Fruit fly (Drosophila melanogaster) whole organism, embryonic: ENCODE measurements around the gene nop5.

Source experiments
- Aef1 ChIP-seq: fragments of 200-800 bp; sonication (Bioruptor generic); IDR thresholded peaks from 3 replicates; pipeline ENCODE4 v1.3.6; 2022; ENCODE audit warnings: missing biosample characterization, missing genetic modification characterization
- Bgb ChIP-seq: fragments of 200-800 bp; sonication (Bioruptor generic); IDR thresholded peaks from 2 replicates; pipeline ENCODE4 v1.3.6; 2022; ENCODE audit warnings: missing biosample characterization, missing genetic modification characterization; ENCODE audit not compliant: partially characterized antibody
- CG1024 ChIP-seq: fragments of 200-800 bp; sonication (Bioruptor generic); IDR thresholded peaks from 2 replicates; pipeline ENCODE4 v1.3.6; 2022; ENCODE audit warnings: missing biosample characterization, missing genetic modification characterization
- CG10462 ChIP-seq: fragments of 200-800 bp; sonication (Bioruptor generic); optimal IDR thresholded peaks from 2 replicates; lab custom pipeline; 2016; ENCODE audit warnings: missing biosample characterization, missing genetic modification characterization
- CG10543 ChIP-seq: fragments of 200-800 bp; sonication (Bioruptor generic); optimal IDR thresholded peaks from 3 replicates; lab custom pipeline; 2017; ENCODE audit warnings: missing biosample characterization, mild to moderate bottlenecking, missing genetic modification characterization, moderate library complexity
- CG1602 ChIP-seq: fragments of 200-800 bp; sonication (Bioruptor generic); optimal IDR thresholded peaks from 3 replicates; lab custom pipeline; 2016; ENCODE audit warnings: missing biosample characterization, missing genetic modification characterization
- CG1647 ChIP-seq: fragments of 200-800 bp; sonication (Bioruptor generic); optimal IDR thresholded peaks from 3 replicates; lab custom pipeline; 2016; ENCODE audit warnings: missing biosample characterization, missing genetic modification characterization
- CG17186 ChIP-seq: fragments of 200-800 bp; sonication (Bioruptor generic); optimal IDR thresholded peaks from 3 replicates; lab custom pipeline; 2017; ENCODE audit warnings: missing biosample characterization, missing genetic modification reagents, missing genetic modification characterization
- CG2116 ChIP-seq: fragments of 200-800 bp; sonication (Bioruptor generic); optimal IDR thresholded peaks from 3 replicates; lab custom pipeline; 2018; ENCODE audit warnings: missing biosample characterization, mild to moderate bottlenecking, missing genetic modification characterization
- CG2712 ChIP-seq: fragments of 200-800 bp; optimal IDR thresholded peaks from 3 replicates; lab custom pipeline; 2019; ENCODE audit warnings: missing biosample characterization, mild to moderate bottlenecking, missing genetic modification characterization, moderate library complexity
- CG2889 ChIP-seq: fragments of 200-800 bp; sonication (Bioruptor generic); IDR thresholded peaks from 3 replicates; pipeline ENCODE4 v1.3.6; 2022; ENCODE audit warnings: missing biosample characterization, missing genetic modification characterization
- CG30431 ChIP-seq: fragments of 200-800 bp; sonication (Bioruptor generic); optimal IDR thresholded peaks from 2 replicates; lab custom pipeline; 2017; ENCODE audit warnings: missing biosample characterization, missing genetic modification characterization
- CG31365 ChIP-seq: fragments of 200-800 bp; sonication (Bioruptor generic); optimal IDR thresholded peaks from 2 replicates; lab custom pipeline; 2018; ENCODE audit warnings: missing biosample characterization, mild to moderate bottlenecking, missing genetic modification characterization
- CG3163 ChIP-seq: fragments of 200-800 bp; sonication (Bioruptor generic); optimal IDR thresholded peaks from 3 replicates; lab custom pipeline; 2016; ENCODE audit warnings: missing biosample characterization, missing genetic modification characterization
- CG32767 ChIP-seq: fragments of 200-800 bp; sonication (Bioruptor generic); IDR thresholded peaks from 2 replicates; pipeline ENCODE4 v1.3.6; 2022; ENCODE audit warnings: missing biosample characterization, missing genetic modification characterization
- CG4328 ChIP-seq: fragments of 200-800 bp; sonication (Bioruptor generic); optimal IDR thresholded peaks from 3 replicates; lab custom pipeline; 2017; ENCODE audit warnings: missing biosample characterization, missing genetic modification reagents, missing genetic modification characterization
- CG43689 ChIP-seq: fragments of 200-800 bp; sonication (Bioruptor generic); IDR thresholded peaks from 2 replicates; pipeline ENCODE4 v1.3.6; 2022; ENCODE audit warnings: missing biosample characterization, missing genetic modification characterization
- CG4730 ChIP-seq: fragments of 200-800 bp; sonication (Bioruptor generic); IDR thresholded peaks from 2 replicates; pipeline ENCODE4 v1.3.6; 2022; ENCODE audit warnings: missing biosample characterization, missing genetic modification characterization
- CHES-1-like ChIP-seq: fragments of 200-800 bp; sonication (Bioruptor generic); optimal IDR thresholded peaks from 2 replicates; lab custom pipeline; 2016; ENCODE audit warnings: missing biosample characterization, missing genetic modification characterization
- Chrac-16 ChIP-seq: fragments of 200-800 bp; sonication (Bioruptor generic); optimal IDR thresholded peaks from 3 replicates; lab custom pipeline; 2016; ENCODE audit warnings: missing biosample characterization, missing genetic modification characterization
- Dp ChIP-seq: fragments of 200-800 bp; sonication (Bioruptor generic); optimal IDR thresholded peaks from 2 replicates; lab custom pipeline; 2018; ENCODE audit warnings: missing biosample characterization, mild to moderate bottlenecking, missing genetic modification characterization, moderate library complexity
- Drgx ChIP-seq: fragments of 200-800 bp; sonication (Bioruptor generic); IDR thresholded peaks from 2 replicates; pipeline ENCODE4 v1.3.6; 2022; ENCODE audit warnings: missing biosample characterization, missing genetic modification characterization
- Ets65A ChIP-seq: fragments of 200-800 bp; sonication (Bioruptor generic); peaks from one replicate; lab custom pipeline; 2016; ENCODE audit warnings: missing biosample characterization, missing genetic modification characterization
- HmgZ ChIP-seq: fragments of 200-800 bp; sonication (Bioruptor generic); optimal IDR thresholded peaks from 2 replicates; lab custom pipeline; 2018; ENCODE audit warnings: missing biosample characterization, mild to moderate bottlenecking, missing genetic modification characterization
- Hmx ChIP-seq: fragments of 200-800 bp; sonication (Bioruptor generic); optimal IDR thresholded peaks from 2 replicates; lab custom pipeline; 2016; ENCODE audit warnings: missing biosample characterization, missing genetic modification characterization
- Hr78 ChIP-seq, 2 experiments: fragments of 200-800 bp in 1 of 2; fragments of >200 bp in 1 of 2; sonication (Bioruptor generic) in 1 of 2; optimal IDR thresholded peaks; 2 replicates each; lab custom pipeline; 2017 to 2019; ENCODE audit warnings: missing biosample characterization in 2 of 2, missing genetic modification characterization in 2 of 2, mild to moderate bottlenecking in 1 of 2, moderate library complexity in 1 of 2
- Lim3 ChIP-seq: fragments of 200-800 bp; sonication (Bioruptor generic); IDR thresholded peaks from 2 replicates; pipeline ENCODE4 v1.3.6; 2022; ENCODE audit warnings: missing biosample characterization, missing genetic modification characterization
- Meics ChIP-seq: fragments of 200-800 bp; sonication (Bioruptor generic); optimal IDR thresholded peaks from 2 replicates; lab custom pipeline; 2017; ENCODE audit warnings: missing biosample characterization, mild to moderate bottlenecking, missing genetic modification characterization
- Myb ChIP-seq: fragments of 200-800 bp; sonication (Bioruptor generic); optimal IDR thresholded peaks from 2 replicates; lab custom pipeline; 2016; ENCODE audit warnings: missing biosample characterization, missing genetic modification characterization
- Opbp ChIP-seq: fragments of 200-800 bp; sonication (Bioruptor generic); IDR thresholded peaks from 3 replicates; pipeline ENCODE4 v1.3.6; 2022; ENCODE audit warnings: missing biosample characterization, missing genetic modification characterization; ENCODE audit not compliant: partially characterized antibody
- Poxn ChIP-seq: fragments of 200-800 bp; sonication (Bioruptor generic); IDR thresholded peaks from 2 replicates; pipeline ENCODE4 v1.3.6; 2022; ENCODE audit warnings: missing biosample characterization, missing genetic modification characterization
- Sox102F ChIP-seq: fragments of 200-800 bp; sonication (Bioruptor generic); optimal IDR thresholded peaks from 2 replicates; lab custom pipeline; 2018; ENCODE audit warnings: missing biosample characterization, mild to moderate bottlenecking, missing genetic modification characterization, moderate library complexity
- Taf1 ChIP-seq: fragments of 200-800 bp; sonication (Bioruptor generic); IDR thresholded peaks from 2 replicates; pipeline ENCODE4 v1.3.6; 2022; ENCODE audit warnings: missing biosample characterization, missing genetic modification characterization
- Xrp1 ChIP-seq: fragments of 200-800 bp; sonication (Bioruptor generic); IDR thresholded peaks from 2 replicates; pipeline ENCODE4 v1.3.6; 2022; ENCODE audit warnings: missing biosample characterization, missing genetic modification characterization
- YL-1 ChIP-seq: fragments of 200-800 bp; sonication (Bioruptor generic); optimal IDR thresholded peaks from 3 replicates; lab custom pipeline; 2017; ENCODE audit warnings: missing biosample characterization, mild to moderate bottlenecking, missing genetic modification characterization
- chinmo ChIP-seq: fragments of 200-800 bp; sonication (Bioruptor generic); IDR thresholded peaks from 4 replicates; pipeline ENCODE4 v1.3.6; 2022; ENCODE audit warnings: missing biosample characterization, missing genetic modification characterization; ENCODE audit not compliant: partially characterized antibody
- cwo ChIP-seq: fragments of 200-800 bp; sonication (Bioruptor generic); optimal IDR thresholded peaks from 3 replicates; lab custom pipeline; 2017; ENCODE audit warnings: missing biosample characterization, missing genetic modification characterization, mild to moderate bottlenecking, moderate library complexity, missing genetic modification reagents
- dan ChIP-seq: fragments of 200-800 bp; sonication (Bioruptor generic); IDR thresholded peaks from 2 replicates; pipeline ENCODE4 v1.3.6; 2022; ENCODE audit warnings: missing biosample characterization, missing genetic modification characterization
- gcm2 ChIP-seq: fragments of 200-800 bp; sonication (Bioruptor generic); optimal IDR thresholded peaks from 2 replicates; lab custom pipeline; 2016; ENCODE audit warnings: missing biosample characterization, missing genetic modification characterization
- gem ChIP-seq: fragments of 200-800 bp; sonication (Bioruptor generic); optimal IDR thresholded peaks from 2 replicates; lab custom pipeline; 2019; ENCODE audit warnings: missing biosample characterization, mild to moderate bottlenecking, missing genetic modification characterization, moderate library complexity
- gro ChIP-seq: fragments of 200-800 bp; sonication (Bioruptor generic); optimal IDR thresholded peaks from 2 replicates; lab custom pipeline; 2016; ENCODE audit warnings: missing biosample characterization, missing genetic modification characterization
- h ChIP-seq: fragments of >200 bp; optimal IDR thresholded peaks from 2 replicates; lab custom pipeline; 2017
- ham ChIP-seq: fragments of 200-800 bp; sonication (Bioruptor generic); IDR thresholded peaks from 2 replicates; pipeline ENCODE4 v1.3.6; 2022; ENCODE audit warnings: missing biosample characterization, missing genetic modification characterization
- knrl ChIP-seq: fragments of 200-800 bp; sonication (Bioruptor generic); IDR thresholded peaks from 3 replicates; pipeline ENCODE4 v1.3.6; 2022; ENCODE audit warnings: missing biosample characterization, missing genetic modification characterization; ENCODE audit not compliant: partially characterized antibody
- lola ChIP-seq, 3 experiments: fragments of >200 bp in 2 of 3; fragments of 200-800 bp in 1 of 3; sonication (Bioruptor generic) in 1 of 3; optimal IDR thresholded peaks; 2 replicates each; lab custom pipeline; 2017 to 2019; ENCODE audit warnings: missing biosample characterization in 3 of 3, missing genetic modification characterization in 3 of 3, mild to moderate bottlenecking in 1 of 3, moderate library complexity in 1 of 3
- nerfin-1 ChIP-seq: fragments of 200-800 bp; sonication (Bioruptor generic); optimal IDR thresholded peaks from 3 replicates; lab custom pipeline; 2019; ENCODE audit warnings: missing biosample characterization, mild to moderate bottlenecking, missing genetic modification characterization, moderate library complexity
- nerfin-2 ChIP-seq: fragments of 200-800 bp; sonication (Bioruptor generic); IDR thresholded peaks from 2 replicates; pipeline ENCODE4 v1.3.6; 2022; ENCODE audit warnings: missing biosample characterization, missing genetic modification characterization; ENCODE audit not compliant: partially characterized antibody
- pita ChIP-seq: fragments of 200-800 bp; sonication (Bioruptor generic); optimal IDR thresholded peaks from 2 replicates; lab custom pipeline; 2017; ENCODE audit warnings: missing biosample characterization, mild to moderate bottlenecking, missing genetic modification characterization
- ro ChIP-seq: fragments of 200-800 bp; sonication (Bioruptor generic); IDR thresholded peaks from 2 replicates; pipeline ENCODE4 v1.3.6; 2022; ENCODE audit warnings: missing biosample characterization, missing genetic modification characterization
- vvl ChIP-seq: fragments of 200-800 bp; sonication (Bioruptor generic); IDR thresholded peaks from 2 replicates; pipeline ENCODE4 v1.3.6; 2022; ENCODE audit warnings: missing biosample characterization, missing genetic modification characterization
- zen2 ChIP-seq: fragments of 200-800 bp; sonication (Bioruptor generic); IDR thresholded peaks from 3 replicates; pipeline ENCODE4 v1.3.6; 2022; ENCODE audit warnings: missing biosample characterization, missing genetic modification characterization; ENCODE audit not compliant: partially characterized antibody

Gene nop5

dm6 chr2L:6964022-6964434 is 45.5 kb upstream of the nop5 start, which contains the start of the genes sip2 and Coprox (continued):
- TF ChIP-seq Meics (GFP tag; lab: Kevin White, UChicago), result peak; percentile 79
- 0 out of 4 replicates have a peak, but pooled peaks have one; percentile 22 for TF ChIP-seq chinmo (GFP tag; lab: Robert Waterston, UW)
- TF ChIP-seq Lim3, result no peak
- no peak for TF ChIP-seq h
- TF ChIP-seq Myb (GFP tag; lab: Kevin White, UChicago), result peak; percentile 70
- TF ChIP-seq CG1024 (GFP tag; lab: Robert Waterston, UW), result no peak
- peak; percentile 52 for TF ChIP-seq CG1602 (GFP tag; lab: Kevin White, UChicago)
- peak; percentile 68 for TF ChIP-seq CG10543 (GFP tag; lab: Kevin White, UChicago)
- peak; percentile 88 for TF ChIP-seq CG2712 (tag; lab: Kevin White, UChicago)
- no peak for TF ChIP-seq Sox102F (GFP tag; lab: Kevin White, UChicago)
- TF ChIP-seq Opbp (GFP tag; lab: Robert Waterston, UW), result no peak
- peak; percentile 69 for TF ChIP-seq nerfin-1
- TF ChIP-seq Poxn, result no peak
- TF ChIP-seq CG10462 (GFP tag; lab: Kevin White, UChicago), result peak; percentile 6
- peak; percentile 50 for TF ChIP-seq Chrac-16 (GFP tag; lab: Kevin White, UChicago)
- peak; percentile 34; the same call in 1 of the 2 replicates for TF ChIP-seq CG4730 (GFP tag; lab: Robert Waterston, UW)
- no peak for TF ChIP-seq CHES-1-like (GFP tag; lab: Kevin White, UChicago)
- no peak for TF ChIP-seq dan (GFP tag; lab: Robert Waterston, UW)
- TF ChIP-seq HmgZ, result peak; percentile 60
- TF ChIP-seq Aef1 (GFP tag; lab: Robert Waterston, UW), result peak; percentile 33; the same call in 1 of the 3 replicates
- TF ChIP-seq CG4328, result peak; percentile 47
- TF ChIP-seq knrl (GFP tag; lab: Robert Waterston, UW), result no peak
- TF ChIP-seq ham, result no peak
- peak; percentile 38; the same call in 1 of the 2 replicates for TF ChIP-seq Drgx (GFP tag; lab: Robert Waterston, UW)
- TF ChIP-seq vvl, result no peak; the same call in 1 of the 2 replicates
- TF ChIP-seq Ets65A, result peak; percentile 67
- TF ChIP-seq YL-1 (GFP tag; lab: Kevin White, UChicago), result peak; percentile 76
- no peak for TF ChIP-seq nerfin-2 (GFP tag; lab: Robert Waterston, UW)
- TF ChIP-seq CG2116 (GFP tag; lab: Kevin White, UChicago), result peak; percentile 62
- TF ChIP-seq CG43689 (GFP tag; lab: Robert Waterston, UW), result no peak
- TF ChIP-seq gem (tag; lab: Kevin White, UChicago), result peak; percentile 87
- TF ChIP-seq Dp, result peak; percentile 87
- peak; percentile 17 for TF ChIP-seq cwo
- TF ChIP-seq CG1647, result no peak
- TF ChIP-seq lola (GFP tag; optimal IDR thresholded peaks at IDR 0.05; lab: Kevin White, UChicago), result peak in 1 of 3 experiments; percentile 77
- no peak for TF ChIP-seq ro (GFP tag; lab: Robert Waterston, UW)
- TF ChIP-seq CG31365 (tag; lab: Kevin White, UChicago), result no peak
- no peak for TF ChIP-seq Taf1 (GFP tag; lab: Robert Waterston, UW)
- peak in 1 of 2 experiments; percentile 70 for TF ChIP-seq Hr78 (GFP tag; optimal IDR thresholded peaks at IDR 0.05; lab: Kevin White, UChicago)
- TF ChIP-seq gro (GFP tag; lab: Kevin White, UChicago), result no peak
- TF ChIP-seq CG2889 (GFP tag; lab: Robert Waterston, UW), result no peak
- TF ChIP-seq gcm2, result no peak
- no peak for TF ChIP-seq CG30431 (GFP tag; lab: Kevin White, UChicago)
- TF ChIP-seq zen2, result no peak
- no peak for TF ChIP-seq CG3163 (GFP tag; lab: Kevin White, UChicago)
- TF ChIP-seq Bgb, result no peak
- peak; percentile 67 for TF ChIP-seq Xrp1 (GFP tag; lab: Robert Waterston, UW)
- peak; percentile 51; the same call in 1 of the 2 replicates for TF ChIP-seq CG32767 (GFP tag; lab: Robert Waterston, UW)
- no peak for TF ChIP-seq Hmx (GFP tag; lab: Kevin White, UChicago)
- TF ChIP-seq pita (GFP tag; lab: Kevin White, UChicago), result no peak
- TF ChIP-seq CG17186 (GFP tag; lab: Kevin White, UChicago), result no peak
